Worm (Caenorhabditis elegans) whole organism, midembryonic: ENCODE data around the gene C46A5.6.

Source experiments
- cog-1 ChIP-seq: sonication (generic microtip); optimal IDR thresholded peaks from 2 replicates; lab custom pipeline; 2016; ENCODE audit warnings: missing genetic modification characterization, missing compliant biosample characterization
- klf-2 ChIP-seq: fragments of 200-800 bp; sonication (Bioruptor generic); conservative IDR thresholded peaks from 2 replicates; pipeline ENCODE4 v1.3.6; 2022; ENCODE audit warnings: missing genetic modification reagents, missing genetic modification characterization, missing compliant biosample characterization
- ref-1 ChIP-seq: fragments of 200-800 bp; sonication (Bioruptor generic); conservative IDR thresholded peaks from 2 replicates; pipeline ENCODE4 v1.3.6; 2022; ENCODE audit warnings: missing genetic modification reagents, missing genetic modification characterization, missing compliant biosample characterization
- tab-1 ChIP-seq: fragments of 200-800 bp; sonication (Bioruptor generic); IDR thresholded peaks from 2 replicates; pipeline ENCODE4 v1.3.6; 2022; ENCODE audit warnings: missing genetic modification characterization, missing compliant biosample characterization
- ztf-23 ChIP-seq: fragments of 200-800 bp; sonication (Bioruptor generic); IDR thresholded peaks from 2 replicates; pipeline ENCODE4 v1.3.6; 2022; ENCODE audit warnings: missing genetic modification reagents, missing genetic modification characterization, missing compliant biosample characterization
- ztf-29 ChIP-seq: fragments of 200-800 bp; sonication (Bioruptor generic); IDR thresholded peaks from 2 replicates; pipeline ENCODE4 v1.3.6; 2022; ENCODE audit warnings: missing genetic modification reagents, missing genetic modification characterization, missing compliant biosample characterization

- TF ChIP-seq ztf-29 (GFP tag; lab: Robert Waterston, UW) = no peak
- no peak for TF ChIP-seq ztf-23 (GFP tag; lab: Robert Waterston, UW)
- TF ChIP-seq tab-1 (GFP tag; lab: Robert Waterston, UW) = no peak
- TF ChIP-seq ref-1 = no peak
- no peak for TF ChIP-seq klf-2
- no peak for TF ChIP-seq cog-1 (tag; lab: Kevin White, UChicago)
These were observed 10.5 kb downstream of the C46A5.6 start, which contains the start of gene col-14 for ce11 chrIV:7753108-7753507.
